Fruit fly (Drosophila melanogaster) whole organism, embryonic: ENCODE measurements around the gene Cpr67Fa2.

Experiments
- Abd-B ChIP-seq: fragments of 200-800 bp; sonication (Bioruptor generic); optimal IDR thresholded peaks from 2 replicates; lab custom pipeline; 2018; ENCODE audit warnings: missing biosample characterization, mild to moderate bottlenecking, missing genetic modification characterization, moderate library complexity
- Atf3 ChIP-seq: fragments of 200-800 bp; sonication (Bioruptor generic); optimal IDR thresholded peaks from 3 replicates; lab custom pipeline; 2016; ENCODE audit warnings: missing biosample characterization, missing genetic modification characterization
- BtbVII ChIP-seq: fragments of 200-800 bp; sonication (Bioruptor generic); optimal IDR thresholded peaks from 3 replicates; lab custom pipeline; 2017; ENCODE audit warnings: missing biosample characterization, mild to moderate bottlenecking, missing genetic modification characterization
- CG10267 ChIP-seq: fragments of 200-800 bp; sonication (Bioruptor generic); optimal IDR thresholded peaks from 2 replicates; lab custom pipeline; 2018; ENCODE audit warnings: missing biosample characterization, mild to moderate bottlenecking, missing genetic modification characterization, moderate library complexity
- CG10366 ChIP-seq: fragments of 200-800 bp; sonication (Bioruptor generic); IDR thresholded peaks from 2 replicates; pipeline ENCODE4 v1.3.6; 2022; ENCODE audit warnings: missing biosample characterization, missing genetic modification characterization
- CG10959 ChIP-seq: fragments of 200-800 bp; sonication (Bioruptor generic); IDR thresholded peaks from 2 replicates; pipeline ENCODE4 v1.3.6; 2022; ENCODE audit warnings: missing biosample characterization, missing genetic modification characterization
- CG11456 ChIP-seq: fragments of 200-800 bp; sonication (Bioruptor generic); IDR thresholded peaks from 3 replicates; pipeline ENCODE4 v1.3.6; 2022; ENCODE audit warnings: missing biosample characterization, missing genetic modification characterization
- CG13287 ChIP-seq: fragments of 200-800 bp; sonication (Bioruptor generic); IDR thresholded peaks from 2 replicates; pipeline ENCODE4 v1.3.6; 2022; ENCODE audit warnings: missing biosample characterization, missing genetic modification characterization; ENCODE audit not compliant: partially characterized antibody
- CG15269 ChIP-seq: fragments of 200-800 bp; sonication (Bioruptor generic); optimal IDR thresholded peaks from 2 replicates; lab custom pipeline; 2018; ENCODE audit warnings: missing biosample characterization, mild to moderate bottlenecking, missing genetic modification characterization, moderate library complexity
- CG17186 ChIP-seq: fragments of 200-800 bp; sonication (Bioruptor generic); optimal IDR thresholded peaks from 3 replicates; lab custom pipeline; 2017; ENCODE audit warnings: missing biosample characterization, missing genetic modification reagents, missing genetic modification characterization
- CG17361 ChIP-seq: fragments of 200-800 bp; sonication (Bioruptor generic); IDR thresholded peaks from 3 replicates; pipeline ENCODE4 v1.3.6; 2022; ENCODE audit warnings: missing biosample characterization, missing genetic modification characterization
- CG2678 ChIP-seq: fragments of 200-800 bp; sonication (Bioruptor generic); optimal IDR thresholded peaks from 3 replicates; lab custom pipeline; 2019; ENCODE audit warnings: missing biosample characterization, mild to moderate bottlenecking, missing genetic modification characterization, moderate library complexity
- CG30020 ChIP-seq: fragments of 200-800 bp; optimal IDR thresholded peaks from 2 replicates; lab custom pipeline; 2019; ENCODE audit warnings: missing biosample characterization, mild to moderate bottlenecking, missing genetic modification characterization, moderate library complexity
- CG3065 ChIP-seq: fragments of 200-800 bp; sonication (Bioruptor generic); optimal IDR thresholded peaks from 2 replicates; lab custom pipeline; 2016; ENCODE audit warnings: missing biosample characterization, missing genetic modification characterization
- CG3838 ChIP-seq: fragments of 200-800 bp; sonication (Bioruptor generic); optimal IDR thresholded peaks from 3 replicates; lab custom pipeline; 2016; ENCODE audit warnings: missing biosample characterization, missing genetic modification characterization
- CG7745 ChIP-seq: fragments of 200-800 bp; sonication (Bioruptor generic); optimal IDR thresholded peaks from 2 replicates; lab custom pipeline; 2018; ENCODE audit warnings: missing biosample characterization, mild to moderate bottlenecking, missing genetic modification characterization, moderate library complexity
- CG7928 ChIP-seq: fragments of 200-800 bp; sonication (Bioruptor generic); optimal IDR thresholded peaks from 2 replicates; lab custom pipeline; 2017; ENCODE audit warnings: missing biosample characterization, mild to moderate bottlenecking, missing genetic modification characterization
- CG8478 ChIP-seq: fragments of >200 bp; optimal IDR thresholded peaks from 2 replicates; lab custom pipeline; 2018
- CG9797 ChIP-seq: fragments of 200-800 bp; sonication (Bioruptor generic); optimal IDR thresholded peaks from 3 replicates; lab custom pipeline; 2018; ENCODE audit warnings: missing biosample characterization, mild to moderate bottlenecking, missing genetic modification characterization
- CG9932 ChIP-seq: fragments of 200-800 bp; sonication (Bioruptor generic); IDR thresholded peaks from 2 replicates; pipeline ENCODE4 v1.3.6; 2022; ENCODE audit warnings: missing biosample characterization, missing genetic modification characterization
- CrebB ChIP-seq: fragments of 200-800 bp; sonication (Bioruptor generic); optimal IDR thresholded peaks from 3 replicates; lab custom pipeline; 2018; ENCODE audit warnings: missing biosample characterization, mild to moderate bottlenecking, missing genetic modification characterization
- Dbx ChIP-seq: fragments of 200-800 bp; sonication (Bioruptor generic); IDR thresholded peaks from 3 replicates; pipeline ENCODE4 v1.3.6; 2022; ENCODE audit warnings: missing biosample characterization, missing genetic modification characterization
- Dll ChIP-seq: fragments of 200-800 bp; sonication (Bioruptor generic); IDR thresholded peaks from 4 replicates; pipeline ENCODE4 v1.3.6; 2022; ENCODE audit warnings: missing biosample characterization, missing genetic modification characterization; ENCODE audit not compliant: partially characterized antibody
- Fer1 ChIP-seq: fragments of 200-800 bp; sonication (Bioruptor generic); optimal IDR thresholded peaks from 2 replicates; lab custom pipeline; 2017; ENCODE audit warnings: missing biosample characterization, mild to moderate bottlenecking, missing genetic modification characterization
- HLH4C ChIP-seq: fragments of 200-800 bp; sonication (Bioruptor generic); IDR thresholded peaks from 3 replicates; pipeline ENCODE4 v1.3.6; 2022; ENCODE audit warnings: missing biosample characterization, missing genetic modification characterization; ENCODE audit not compliant: partially characterized antibody
- Lpt ChIP-seq: fragments of >200 bp; optimal IDR thresholded peaks from 2 replicates; lab custom pipeline; 2018; ENCODE audit warnings: missing biosample characterization, missing genetic modification characterization
- MESR4 ChIP-seq: fragments of 200-800 bp; sonication (Bioruptor generic); optimal IDR thresholded peaks from 2 replicates; lab custom pipeline; 2018; ENCODE audit warnings: missing biosample characterization, mild to moderate bottlenecking, missing genetic modification characterization, moderate library complexity
- Mad ChIP-seq: fragments of 200-800 bp; sonication (Bioruptor generic); optimal IDR thresholded peaks from 2 replicates; lab custom pipeline; 2016; ENCODE audit warnings: missing biosample characterization, missing genetic modification characterization
- Meics ChIP-seq: fragments of 200-800 bp; sonication (Bioruptor generic); optimal IDR thresholded peaks from 2 replicates; lab custom pipeline; 2017; ENCODE audit warnings: missing biosample characterization, mild to moderate bottlenecking, missing genetic modification characterization
- Pdp1 ChIP-seq, 2 experiments: fragments of 200-800 bp; sonication (Bioruptor generic); optimal IDR thresholded peaks; 3 replicates each; lab custom pipeline; 2016; ENCODE audit warnings: missing biosample characterization in 2 of 2, missing genetic modification characterization in 2 of 2, mild to moderate bottlenecking in 1 of 2, moderate library complexity in 1 of 2
- Sin3A ChIP-seq: fragments of >200 bp; optimal IDR thresholded peaks from 2 replicates; lab custom pipeline; 2018
- Usf ChIP-seq: fragments of 200-800 bp; sonication (Bioruptor generic); optimal IDR thresholded peaks from 2 replicates; lab custom pipeline; 2017; ENCODE audit warnings: missing genotype, missing biosample characterization, missing genetic modification characterization
- YL-1 ChIP-seq: fragments of 200-800 bp; sonication (Bioruptor generic); optimal IDR thresholded peaks from 3 replicates; lab custom pipeline; 2017; ENCODE audit warnings: missing biosample characterization, mild to moderate bottlenecking, missing genetic modification characterization
- ap ChIP-seq: fragments of 200-800 bp; sonication (Bioruptor generic); IDR thresholded peaks from 2 replicates; pipeline ENCODE4 v1.3.6; 2022; ENCODE audit warnings: missing biosample characterization, missing genetic modification characterization
- bsh ChIP-seq, 2 experiments: fragments of 200-800 bp; sonication (Bioruptor generic); optimal IDR thresholded peaks; 2 replicates each; lab custom pipeline; 2017 to 2018; ENCODE audit warnings: mild to moderate bottlenecking in 2 of 2, missing biosample characterization in 2 of 2, missing genetic modification characterization in 2 of 2, moderate library complexity in 1 of 2
- btn ChIP-seq: fragments of 200-800 bp; sonication (Bioruptor generic); optimal IDR thresholded peaks from 2 replicates; lab custom pipeline; 2016; ENCODE audit warnings: missing biosample characterization, missing genetic modification characterization
- cato ChIP-seq: fragments of 200-800 bp; sonication (Bioruptor generic); optimal IDR thresholded peaks from 2 replicates; lab custom pipeline; 2016; ENCODE audit warnings: missing biosample characterization, missing genetic modification characterization, borderline replicate concordance
- gce ChIP-seq: fragments of 200-800 bp; sonication (Bioruptor generic); IDR thresholded peaks from 3 replicates; pipeline ENCODE4 v1.3.6; 2022; ENCODE audit warnings: missing biosample characterization, missing genetic modification characterization
- gro ChIP-seq: fragments of 200-800 bp; sonication (Bioruptor generic); optimal IDR thresholded peaks from 2 replicates; lab custom pipeline; 2016; ENCODE audit warnings: missing biosample characterization, missing genetic modification characterization
- gsb ChIP-seq: fragments of 200-800 bp; sonication (Bioruptor generic); IDR thresholded peaks from 2 replicates; pipeline ENCODE4 v1.3.6; 2022; ENCODE audit warnings: missing biosample characterization, missing genetic modification characterization
- hb ChIP-seq: fragments of 200-800 bp; sonication (Bioruptor generic); IDR thresholded peaks from 3 replicates; pipeline ENCODE4 v1.3.6; 2022; ENCODE audit warnings: missing biosample characterization, missing genetic modification characterization; ENCODE audit not compliant: partially characterized antibody
- jing ChIP-seq: fragments of 200-800 bp; sonication (Bioruptor generic); optimal IDR thresholded peaks from 2 replicates; lab custom pipeline; 2018; ENCODE audit warnings: missing biosample characterization, mild to moderate bottlenecking, missing genetic modification characterization
- prd ChIP-seq, 3 experiments: fragments of >200 bp in 2 of 3; fragments of 200-800 bp in 1 of 3; sonication (Bioruptor generic) in 1 of 3; optimal IDR thresholded peaks in 2 of 3; IDR thresholded peaks in 1 of 3; 2 replicates in 2 of 3; 3 replicates in 1 of 3; pipeline versions ENCODE4 v1.3.6 to Lab custom; 2017 to 2022; ENCODE audit warnings: missing biosample characterization in 1 of 3, missing genetic modification characterization in 1 of 3
- repo ChIP-seq: fragments of 200-800 bp; sonication (Bioruptor generic); optimal IDR thresholded peaks from 2 replicates; lab custom pipeline; 2016; ENCODE audit warnings: missing biosample characterization, missing genetic modification characterization
- sima ChIP-seq: fragments of 200-800 bp; sonication (Bioruptor generic); optimal IDR thresholded peaks from 2 replicates; lab custom pipeline; 2016; ENCODE audit warnings: missing biosample characterization, missing genetic modification characterization
- slbo ChIP-seq: fragments of 200-800 bp; sonication (Bioruptor generic); IDR thresholded peaks from 2 replicates; pipeline ENCODE4 v1.3.6; 2022; ENCODE audit warnings: missing biosample characterization, missing genetic modification characterization
- stwl ChIP-seq: fragments of 200-800 bp; sonication (Bioruptor generic); optimal IDR thresholded peaks from 3 replicates; lab custom pipeline; 2018; ENCODE audit warnings: missing biosample characterization, mild to moderate bottlenecking, missing genetic modification characterization, moderate library complexity
- tll ChIP-seq, 2 experiments: fragments of 200-800 bp in 1 of 2; fragments of >200 bp in 1 of 2; sonication (Bioruptor generic) in 1 of 2; optimal IDR thresholded peaks; 2 replicates each; lab custom pipeline; 2017 to 2019; ENCODE audit warnings: missing biosample characterization in 2 of 2, missing genetic modification characterization in 2 of 2, mild to moderate bottlenecking in 1 of 2, moderate library complexity in 1 of 2
- wek ChIP-seq: fragments of 200-800 bp; sonication (Bioruptor generic); optimal IDR thresholded peaks from 3 replicates; lab custom pipeline; 2018; ENCODE audit warnings: missing biosample characterization, mild to moderate bottlenecking, missing genetic modification characterization, moderate library complexity

Gene Cpr67Fa2

dm6 chr3L:10857515-10858023, 33.9 kb upstream of the Cpr67Fa2 start (continued):
- TF ChIP-seq btn (GFP tag; lab: Kevin White, UChicago), result peak; percentile 30
- no peak for TF ChIP-seq CG10959 (GFP tag; lab: Robert Waterston, UW)
- TF ChIP-seq bsh (GFP tag; optimal IDR thresholded peaks at IDR 0.05; lab: Kevin White, UChicago), result peak; percentile 10 to 25
- TF ChIP-seq gro (GFP tag; lab: Kevin White, UChicago), result peak; percentile 32
- no peak for TF ChIP-seq CG9797
- no peak for TF ChIP-seq CG3065 (GFP tag; lab: Kevin White, UChicago)
- TF ChIP-seq CG3838 (GFP tag; lab: Kevin White, UChicago), result peak; percentile 33
- peak; percentile 28 to 32 for TF ChIP-seq Pdp1 (GFP tag; optimal IDR thresholded peaks at IDR 0.05; lab: Kevin White, UChicago)
- TF ChIP-seq cato (GFP tag; lab: Kevin White, UChicago), result no peak
- peak; percentile 48 for TF ChIP-seq CG13287 (GFP tag; lab: Robert Waterston, UW)
- TF ChIP-seq Meics (GFP tag; lab: Kevin White, UChicago), result peak; percentile 47
- TF ChIP-seq CG7745 (tag; lab: Kevin White, UChicago), result peak; percentile 95
- peak; percentile 21 for TF ChIP-seq BtbVII (GFP tag; lab: Kevin White, UChicago)
- TF ChIP-seq hb (GFP tag; lab: Robert Waterston, UW), result no peak
- TF ChIP-seq CrebB (tag; lab: Kevin White, UChicago), result peak; percentile 59
- TF ChIP-seq Mad (GFP tag; lab: Kevin White, UChicago), result peak; percentile 34
- TF ChIP-seq sima (GFP tag; lab: Kevin White, UChicago), result no peak
- TF ChIP-seq YL-1 (GFP tag; lab: Kevin White, UChicago), result no peak
- TF ChIP-seq tll (GFP tag; optimal IDR thresholded peaks at IDR 0.05; lab: Kevin White, UChicago), result peak in 1 of 2 experiments; percentile 93
- TF ChIP-seq jing (GFP tag; lab: Kevin White, UChicago), result no peak
- peak; percentile 55 for TF ChIP-seq CG15269 (tag; lab: Kevin White, UChicago)
- no peak for TF ChIP-seq stwl (tag; lab: Kevin White, UChicago)
- TF ChIP-seq Lpt (GFP tag; lab: Kevin White, UChicago), result no peak
- peak; percentile 63; the same call in 2 of the 3 replicates for TF ChIP-seq CG11456 (GFP tag; lab: Robert Waterston, UW)
- no peak for TF ChIP-seq CG30020
- TF ChIP-seq Dbx (GFP tag; lab: Robert Waterston, UW), result no peak; the same call in 1 of the 3 replicates
- no peak for TF ChIP-seq Atf3 (GFP tag; lab: Kevin White, UChicago)
- no peak for TF ChIP-seq Usf (GFP tag; lab: Kevin White, UChicago)
- TF ChIP-seq gsb (GFP tag; lab: Robert Waterston, UW), result 0 out of 2 replicates have a peak, but pooled peaks have one; percentile 11
- TF ChIP-seq Dll, result no peak
- TF ChIP-seq CG10366 (GFP tag; lab: Robert Waterston, UW), result no peak
- TF ChIP-seq MESR4 (GFP tag; lab: Kevin White, UChicago), result no peak
- TF ChIP-seq wek (GFP tag; lab: Kevin White, UChicago), result no peak
- TF ChIP-seq CG10267 (tag; lab: Kevin White, UChicago), result no peak
- TF ChIP-seq prd (optimal IDR thresholded peaks at IDR 0.05; lab: Kevin White, UChicago), result no peak
- no peak for TF ChIP-seq prd (GFP tag; IDR thresholded peaks at IDR 0.05; lab: Robert Waterston, UW)
- TF ChIP-seq Fer1 (GFP tag; lab: Kevin White, UChicago), result peak; percentile 51
- peak; percentile 69; the same call in 1 of the 3 replicates for TF ChIP-seq gce (GFP tag; lab: Robert Waterston, UW)
- no peak for TF ChIP-seq CG17361
- TF ChIP-seq Sin3A (lab: Kevin White, UChicago), result no peak
- peak; percentile 29; the same call in 1 of the 3 replicates for TF ChIP-seq HLH4C (GFP tag; lab: Robert Waterston, UW)
- TF ChIP-seq repo (GFP tag; lab: Kevin White, UChicago), result no peak
- no peak for TF ChIP-seq Abd-B (GFP tag; lab: Kevin White, UChicago)
- TF ChIP-seq ap, result no peak
- no peak for TF ChIP-seq CG7928 (GFP tag; lab: Kevin White, UChicago)
- no peak for TF ChIP-seq CG17186 (GFP tag; lab: Kevin White, UChicago)
- TF ChIP-seq slbo (GFP tag; lab: Robert Waterston, UW), result peak; percentile 53; the same call in 1 of the 2 replicates
- no peak for TF ChIP-seq CG2678
- TF ChIP-seq CG8478, result no peak
- peak; percentile 48; the same call in 1 of the 2 replicates for TF ChIP-seq CG9932
